Fruit fly (Drosophila melanogaster): ENCODE measurements around the gene MSAmiP.
A peak's percentile ranks its signal among the peaks of the same experiment; 100 is the strongest.

The MSAmiP gene

DNA sequence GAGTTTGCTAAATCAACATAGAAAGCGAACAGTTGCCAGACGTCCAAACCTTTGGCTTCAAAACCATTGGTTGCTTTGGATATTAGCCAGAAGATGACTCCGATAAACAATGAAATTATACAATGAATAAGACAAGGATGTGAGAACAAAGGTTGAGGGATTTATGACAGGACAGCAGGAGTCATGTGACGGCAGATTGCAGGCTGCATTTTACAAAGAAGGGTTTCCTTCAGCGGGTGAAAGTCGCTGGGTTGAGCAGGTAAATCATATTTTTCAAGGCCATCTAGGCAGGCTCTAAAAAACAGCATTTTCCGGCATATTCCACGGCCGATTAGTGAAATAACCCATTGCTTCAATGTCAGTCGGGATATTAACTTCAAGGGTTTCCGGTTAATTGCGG, 74.1 kb downstream of the MSAmiP start:
- TF ChIP-seq CG8301 (tag; optimal IDR thresholded peaks at IDR 0.05), result no peak
- no peak for TF ChIP-seq Ets98B (GFP tag; IDR thresholded peaks at IDR 0.05)
- no peak for TF ChIP-seq D1 (tag; optimal IDR thresholded peaks at IDR 0.05)
- no peak for TF ChIP-seq CG17806 (tag; optimal IDR thresholded peaks at IDR 0.05)
- no peak for TF ChIP-seq Pif1A (GFP tag; optimal IDR thresholded peaks at IDR 0.05)
- TF ChIP-seq Pif1B (GFP tag; optimal IDR thresholded peaks at IDR 0.05), result no peak
- TF ChIP-seq CG14655 (GFP tag; optimal IDR thresholded peaks at IDR 0.05), result no peak
- TF ChIP-seq EcR (GFP tag; optimal IDR thresholded peaks at IDR 0.05), result no peak
- TF ChIP-seq fd96Ca (GFP tag; IDR thresholded peaks at IDR 0.05), result no peak
- no peak for TF ChIP-seq CG32121 (GFP tag; IDR thresholded peaks at IDR 0.05)

DNA sequence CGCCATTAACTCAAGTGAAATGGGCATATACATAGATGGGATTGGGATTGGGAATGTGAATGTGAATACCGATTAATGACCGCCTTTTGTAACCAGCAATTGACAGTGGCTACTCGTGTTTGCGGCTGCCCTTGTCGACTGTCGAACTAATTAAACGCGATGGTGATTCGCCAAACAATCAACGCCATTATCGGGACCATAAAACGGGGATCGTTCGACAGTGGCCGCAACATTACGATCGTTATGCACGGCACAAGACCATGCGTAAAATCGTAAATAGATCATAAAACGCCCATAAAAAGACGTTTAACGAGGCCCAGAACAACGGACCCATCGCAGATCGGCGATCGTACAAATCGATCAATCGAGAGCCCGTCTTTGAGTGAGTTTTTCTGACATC, 74.6 kb downstream of the MSAmiP start:
- TF ChIP-seq CG14655 (GFP tag; optimal IDR thresholded peaks at IDR 0.05) (no peak), Pif1B (GFP tag; optimal IDR thresholded peaks at IDR 0.05) (no peak), CG17806 (tag; optimal IDR thresholded peaks at IDR 0.05) (no peak), Snoo (tag; optimal IDR thresholded peaks at IDR 0.05) (no peak), CG34367 (tag; optimal IDR thresholded peaks at IDR 0.05) (no peak), CG9948 (tag; optimal IDR thresholded peaks at IDR 0.05) (no peak), CG4496 (GFP tag; IDR thresholded peaks at IDR 0.05) (no peak)

DNA sequence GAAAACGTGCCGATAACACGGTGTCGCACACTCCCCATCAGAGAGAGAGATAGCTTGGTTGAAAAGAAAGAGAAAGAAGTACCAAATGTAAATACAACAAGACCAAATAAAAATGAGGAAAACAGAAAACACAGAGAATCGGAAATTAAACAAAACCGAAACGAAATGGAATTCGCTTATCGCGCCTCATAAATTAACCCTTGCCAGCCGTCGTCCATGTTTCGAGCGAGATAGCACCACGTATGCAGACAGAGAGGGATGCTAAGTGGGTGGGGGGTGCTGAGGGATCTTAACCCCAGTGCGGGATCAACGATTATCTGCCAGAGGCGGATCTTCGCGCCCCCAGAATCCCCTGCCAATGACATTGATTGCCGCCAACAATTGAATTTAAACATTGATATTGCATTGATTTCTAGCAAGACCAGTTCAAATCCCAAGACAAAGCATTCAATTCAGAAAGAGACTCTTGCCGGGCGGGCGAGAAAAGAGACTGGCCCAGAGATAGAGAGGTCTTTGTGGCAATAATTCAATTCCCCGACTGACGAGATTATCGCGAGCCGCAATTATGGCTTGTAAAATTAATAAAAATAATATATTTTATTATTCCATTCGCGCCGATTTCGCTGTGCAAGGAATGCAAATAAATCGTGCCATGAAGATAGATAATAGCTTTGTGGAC, 76.5 kb downstream of the MSAmiP start:
- TF ChIP-seq EcR (GFP tag; optimal IDR thresholded peaks at IDR 0.05), result peak; percentile 19
- TF ChIP-seq Pif1A (GFP tag; optimal IDR thresholded peaks at IDR 0.05), result no peak

DNA sequence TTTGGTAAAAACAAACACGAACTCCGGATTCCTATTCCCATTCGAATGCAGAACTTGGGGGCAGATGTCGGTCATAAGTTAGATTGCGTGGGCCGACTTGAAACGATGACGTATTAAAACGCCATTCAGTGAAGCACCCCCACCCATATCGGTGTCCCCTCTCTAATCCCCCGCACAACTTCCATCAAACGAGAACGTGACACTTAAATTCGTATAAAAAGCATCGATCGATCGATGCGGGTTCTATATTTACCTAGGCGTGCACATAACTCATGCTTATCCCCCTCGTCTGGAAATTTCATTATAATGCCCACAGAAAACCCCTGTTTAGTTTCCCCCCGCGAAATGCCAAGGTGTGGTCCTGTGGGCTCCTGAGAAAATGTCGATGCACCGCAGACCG, 78.6 kb downstream of the MSAmiP start:
- TF ChIP-seq Pif1B (GFP tag; optimal IDR thresholded peaks at IDR 0.05) (no peak), Ets98B (GFP tag; IDR thresholded peaks at IDR 0.05) (no peak), CG13204 (GFP tag; optimal IDR thresholded peaks at IDR 0.05) (no peak), CG9948 (tag; optimal IDR thresholded peaks at IDR 0.05) (no peak), D1 (tag; optimal IDR thresholded peaks at IDR 0.05) (no peak), rn (GFP tag; IDR thresholded peaks at IDR 0.05) (no peak), CG32121 (GFP tag; IDR thresholded peaks at IDR 0.05) (no peak)

DNA sequence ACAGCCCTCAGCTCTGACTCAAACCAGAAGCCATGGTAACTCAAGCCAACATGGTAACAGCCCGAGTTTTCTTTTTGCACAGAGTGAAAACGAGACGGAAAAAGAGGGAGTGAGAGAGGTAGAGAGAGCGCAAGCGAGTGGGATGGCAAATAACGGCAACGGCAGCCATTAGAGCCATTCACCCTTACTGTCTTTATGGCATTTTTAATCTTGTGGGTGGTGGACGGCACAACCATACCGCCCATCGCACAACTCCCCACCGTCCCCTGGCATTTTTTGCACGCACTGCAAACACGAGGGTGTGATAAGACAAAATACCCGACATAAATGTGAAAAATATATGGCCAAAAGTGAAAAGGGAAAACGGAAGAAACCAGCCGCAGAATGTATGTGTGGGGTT, 80.4 kb downstream of the MSAmiP start:
- TF ChIP-seq D1 (tag; optimal IDR thresholded peaks at IDR 0.05) (no peak), gl (tag; optimal IDR thresholded peaks at IDR 0.05) (no peak), fd96Ca (GFP tag; IDR thresholded peaks at IDR 0.05) (no peak), Ets98B (GFP tag; IDR thresholded peaks at IDR 0.05) (no peak), CG9948 (tag; optimal IDR thresholded peaks at IDR 0.05) (no peak), EcR (GFP tag; optimal IDR thresholded peaks at IDR 0.05) (no peak), CG10348 (GFP tag; IDR thresholded peaks at IDR 0.05) (no peak), CG32121 (GFP tag; IDR thresholded peaks at IDR 0.05) (no peak), rn (GFP tag; IDR thresholded peaks at IDR 0.05) (no peak), Snoo (tag; optimal IDR thresholded peaks at IDR 0.05) (no peak), CG13204 (GFP tag; optimal IDR thresholded peaks at IDR 0.05) (no peak), CG17806 (tag; optimal IDR thresholded peaks at IDR 0.05) (no peak), CG34367 (tag; optimal IDR thresholded peaks at IDR 0.05) (no peak), CG12605 (GFP tag; IDR thresholded peaks at IDR 0.05) (no peak), CG15710 (tag; optimal IDR thresholded peaks at IDR 0.05) (no peak), CG8301 (tag; optimal IDR thresholded peaks at IDR 0.05) (no peak), Pif1A (GFP tag; optimal IDR thresholded peaks at IDR 0.05) (no peak), Pif1B (GFP tag; optimal IDR thresholded peaks at IDR 0.05) (no peak), CG4496 (GFP tag; IDR thresholded peaks at IDR 0.05) (no peak)

DNA sequence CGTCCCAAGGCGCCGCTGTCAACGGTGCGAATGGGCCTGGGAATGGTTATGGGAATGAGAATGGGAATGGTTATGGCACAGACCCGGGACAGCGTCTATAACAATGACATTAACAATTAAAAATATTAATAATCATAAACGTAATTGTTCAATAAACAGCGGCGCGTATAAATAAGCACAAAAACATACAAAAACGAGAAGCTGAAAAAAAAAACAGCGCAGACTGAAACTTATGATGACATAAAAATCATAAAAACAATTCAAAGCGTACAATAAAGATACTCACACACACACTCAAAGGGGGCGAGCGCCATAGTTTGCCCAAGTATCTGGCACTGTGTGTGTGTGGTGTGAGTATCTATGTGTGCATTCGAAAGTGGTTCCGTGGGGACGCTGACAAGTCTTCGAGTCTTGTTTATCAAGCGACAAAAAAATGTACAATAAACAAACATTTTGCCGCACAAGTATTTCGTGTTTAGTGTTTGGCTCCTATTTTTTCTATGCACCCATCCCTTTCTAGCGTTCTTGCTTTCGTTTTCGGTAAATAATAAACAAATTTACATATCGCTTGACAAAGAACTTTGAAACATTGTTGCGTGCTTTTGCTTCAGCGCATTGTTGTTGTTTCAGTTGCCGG, 82.9 kb downstream of the MSAmiP start:
- TF ChIP-seq CG13204 (GFP tag; optimal IDR thresholded peaks at IDR 0.05) (no peak), EcR (GFP tag; optimal IDR thresholded peaks at IDR 0.05) (no peak), CG9948 (tag; optimal IDR thresholded peaks at IDR 0.05) (no peak), Pif1B (GFP tag; optimal IDR thresholded peaks at IDR 0.05) (no peak)

DNA sequence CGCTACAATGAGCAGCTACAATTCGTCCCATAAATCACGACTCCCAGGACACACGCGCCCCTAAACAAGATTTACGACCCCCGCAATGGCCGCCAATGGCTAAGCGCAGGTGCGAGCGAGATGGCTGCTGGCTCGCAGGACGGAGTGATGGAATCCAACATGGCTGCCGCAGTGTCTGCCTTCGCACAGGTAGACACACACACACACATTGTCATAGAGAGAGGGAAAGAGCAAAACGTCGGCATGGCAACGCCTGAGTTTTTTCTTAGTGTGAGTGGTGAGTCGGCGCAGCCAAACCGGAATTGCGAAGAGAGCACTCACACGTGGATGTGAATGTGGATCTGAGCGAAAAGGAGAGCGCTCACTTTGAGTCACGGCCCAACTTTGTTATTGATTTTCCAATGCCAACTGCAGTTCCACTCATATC, 84.3 kb downstream of the MSAmiP start:
- TF ChIP-seq fd96Ca (GFP tag; IDR thresholded peaks at IDR 0.05) (peak; percentile 57; the same call in 2 of the 3 replicates), CG10348 (GFP tag; IDR thresholded peaks at IDR 0.05) (no peak)

DNA sequence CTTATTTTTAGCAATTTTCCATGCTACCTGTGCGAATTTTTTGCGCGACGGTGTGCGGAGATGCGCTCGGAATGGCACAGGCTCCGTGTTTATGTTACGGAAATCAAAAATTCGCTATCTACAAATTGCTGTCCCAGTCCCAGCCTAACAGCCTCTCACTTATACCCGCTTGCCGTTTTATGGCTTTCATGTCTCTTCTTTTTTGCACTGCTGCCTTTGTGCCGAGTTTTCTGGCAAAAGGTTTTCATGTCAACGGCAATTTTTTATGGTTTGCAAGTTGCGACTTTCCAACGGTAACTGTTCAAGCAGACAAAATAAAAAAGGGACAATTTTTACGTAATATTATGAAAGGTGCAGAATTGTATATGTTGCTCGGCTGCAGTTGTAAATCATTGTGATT, 85.2 kb downstream of the MSAmiP start:
- no peak for TF ChIP-seq CG34367 (tag; optimal IDR thresholded peaks at IDR 0.05)
